Worm (Caenorhabditis elegans): ENCODE results near the gene C35D10.5.

ce11 chrIII:4844327-4844726 is 17.8 kb upstream of the C35D10.5 start, which contains the start of the genes clec-157 and fkh-5:
- TF ChIP-seq W03F9.2 (tag; optimal IDR thresholded peaks at IDR 0.05) = no peak
- no peak for TF ChIP-seq him-1 (tag; optimal IDR thresholded peaks at IDR 0.05)
- no peak for TF ChIP-seq dao-5 (tag; optimal IDR thresholded peaks at IDR 0.05)

All from whole organism, L4/young adult.